Worm (Caenorhabditis elegans): ENCODE data around the gene spe-10.

spe-10 gene

ce11 chrV:10383950-10384349 lies at the start of gene spe-10:
Gene spe-10, plus strand, starts transcription at chrV:10384250.
- TF ChIP-seq ama-1 (optimal IDR thresholded peaks at IDR 0.05) (no peak), snpc-4 (tag; optimal IDR thresholded peaks at IDR 0.05) (no peak)

ce11 chrV:10338305-10338992 lies 45.6 kb upstream of the spe-10 start, which contains the start of gene arx-2:
Gene arx-2, minus strand, starts transcription at chrV:10338355.
- TF ChIP-seq skn-1 (tag; optimal IDR thresholded peaks at IDR 0.05), result no peak
- peak; percentile 65 for TF ChIP-seq nhr-23 (tag; optimal IDR thresholded peaks at IDR 0.05)
- no peak for TF ChIP-seq ceh-9 (tag; optimal IDR thresholded peaks at IDR 0.05)
- peak; percentile 53 for TF ChIP-seq nfya-1 (tag; optimal IDR thresholded peaks at IDR 0.05; ENCODE audit: insufficient read depth)
- no peak for TF ChIP-seq ceh-16 (tag; optimal IDR thresholded peaks at IDR 0.05)
- no peak for TF ChIP-seq egl-27 (tag; optimal IDR thresholded peaks at IDR 0.05)
- TF ChIP-seq unc-39 (tag; optimal IDR thresholded peaks at IDR 0.05), result no peak
- no peak for TF ChIP-seq nhr-237 (tag; optimal IDR thresholded peaks at IDR 0.05)
- peak; percentile 67 for TF ChIP-seq snpc-4 (tag; optimal IDR thresholded peaks at IDR 0.05)
- peak; percentile 13 for TF ChIP-seq hmg-11 (tag; optimal IDR thresholded peaks at IDR 0.05)
- no peak for TF ChIP-seq fkh-10 (GFP tag; optimal IDR thresholded peaks at IDR 0.05)
- peak; percentile 69 for TF ChIP-seq lin-15B (tag; optimal IDR thresholded peaks at IDR 0.05)
- no peak for TF ChIP-seq elt-3 (tag; optimal IDR thresholded peaks at IDR 0.05)
- peak; percentile 82 for TF ChIP-seq pha-4 (tag; optimal IDR thresholded peaks at IDR 0.05)

ce11 chrV:10339200-10339599 lies 44.9 kb upstream of the spe-10 start, which contains the start of gene K07C5.2:
Gene K07C5.2, plus strand, starts transcription at chrV:10339500.
- TF ChIP-seq ceh-28 (tag; optimal IDR thresholded peaks at IDR 0.05) (no peak), nhr-12 (tag; optimal IDR thresholded peaks at IDR 0.05) (no peak), nfya-1 (tag; optimal IDR thresholded peaks at IDR 0.05; ENCODE audit: insufficient read depth) (no peak), pqm-1 (tag; optimal IDR thresholded peaks at IDR 0.05) (peak; percentile 4), fkh-10 (GFP tag; optimal IDR thresholded peaks at IDR 0.05) (no peak), jun-1 (tag; optimal IDR thresholded peaks at IDR 0.05) (no peak)

ce11 chrV:10341905-10342328 lies 42.1 kb upstream of the spe-10 start, which contains the start of gene K07C5.13:
Gene K07C5.13, plus strand, starts transcription at chrV:10342055.
- TF ChIP-seq elt-2 (tag; optimal IDR thresholded peaks at IDR 0.05), result peak; percentile 42
- peak; percentile 53 for TF ChIP-seq pha-4 (tag; optimal IDR thresholded peaks at IDR 0.05)
- TF ChIP-seq lsy-12 (tag; optimal IDR thresholded peaks at IDR 0.05), result peak; percentile 69
- peak; percentile 23 for TF ChIP-seq snpc-4 (tag; optimal IDR thresholded peaks at IDR 0.05)
- TF ChIP-seq tbx-2 (tag; optimal IDR thresholded peaks at IDR 0.05), result peak; percentile 51
- peak; percentile 2 for TF ChIP-seq hmg-11 (tag; optimal IDR thresholded peaks at IDR 0.05)
- TF ChIP-seq skn-1 (tag; optimal IDR thresholded peaks at IDR 0.05), result peak; percentile 6
- peak; percentile 26 for TF ChIP-seq nfya-1 (tag; optimal IDR thresholded peaks at IDR 0.05; ENCODE audit: insufficient read depth)
- TF ChIP-seq R02D3.7 (tag; optimal IDR thresholded peaks at IDR 0.05), result peak; percentile 25
- peak; percentile 46 for TF ChIP-seq nhr-43 (tag; optimal IDR thresholded peaks at IDR 0.05; ENCODE audit: poor library complexity, severe bottlenecking)
- TF ChIP-seq nhr-23 (tag; optimal IDR thresholded peaks at IDR 0.05), result peak; percentile 9
- peak; percentile 75 for TF ChIP-seq lin-15B (tag; optimal IDR thresholded peaks at IDR 0.05)

ce11 chrV:10342904-10343303 lies 41.1 kb upstream of the spe-10 start, which contains the start of gene K07C5.3:
Gene K07C5.3, plus strand, starts transcription at chrV:10343032.
- TF ChIP-seq snpc-4 (tag; optimal IDR thresholded peaks at IDR 0.05) (no peak), ceh-82 (tag; optimal IDR thresholded peaks at IDR 0.05) (no peak), R02D3.7 (tag; optimal IDR thresholded peaks at IDR 0.05) (no peak), sea-2 (GFP tag; optimal IDR thresholded peaks at IDR 0.05) (no peak), fkh-10 (GFP tag; optimal IDR thresholded peaks at IDR 0.05) (no peak)

- TF ChIP-seq nhr-76 (tag; optimal IDR thresholded peaks at IDR 0.05) (no peak), ama-1 (optimal IDR thresholded peaks at IDR 0.05) (no peak), mml-1 (tag; optimal IDR thresholded peaks at IDR 0.05) (no peak), jun-1 (tag; optimal IDR thresholded peaks at IDR 0.05) (no peak), nhr-237 (tag; optimal IDR thresholded peaks at IDR 0.05) (no peak), nhr-23 (tag; optimal IDR thresholded peaks at IDR 0.05) (no peak), pha-4 (tag; optimal IDR thresholded peaks at IDR 0.05) (no peak), ZK546.5 (tag; optimal IDR thresholded peaks at IDR 0.05) (no peak), snpc-4 (tag; optimal IDR thresholded peaks at IDR 0.05) (no peak), fkh-10 (GFP tag; optimal IDR thresholded peaks at IDR 0.05) (no peak), hmg-11 (tag; optimal IDR thresholded peaks at IDR 0.05) (no peak)
These were observed 34.0 kb upstream of the spe-10 start, which contains the start of gene K07C5.9 for ce11 chrV:10350054-10350453. Gene K07C5.9, minus strand, starts transcription at chrV:10350154.

Data from whole organism, L3 larva.